In genomic region chrII:8569038-8569977, ce11 we compare ENCODE assay signal across 1 worm cellular context.
A peak's percentile ranks its signal among the peaks of the same experiment; 100 is the strongest.
TF ChIP-seq lines count a peak whose summit lies in the region.

Gene col-38 (minus strand): TSS chrII:8569088.
Gene rpl-5 (plus strand): TSS chrII:8569927.

TF ChIP-seq in whole organism, L1 larva, 84 proteins besides CTCF, POLR2A, EP300 and RAD21 (continued from another document):
- peak; percentile 94 for TF ChIP-seq nhr-71 (tag; optimal IDR thresholded peaks at IDR 0.05; lab: Kevin White, UChicago)
- TF ChIP-seq elt-2 (tag; optimal IDR thresholded peaks at IDR 0.05; lab: Kevin White, UChicago): peak; percentile 66
- no peak for TF ChIP-seq egl-27 (tag; optimal IDR thresholded peaks at IDR 0.05; lab: Kevin White, UChicago)
- no peak for TF ChIP-seq pag-3 (tag; optimal IDR thresholded peaks at IDR 0.05; lab: Kevin White, UChicago; ENCODE audit: borderline replicate concordance, insufficient read depth)
- peak; percentile 86 for TF ChIP-seq blmp-1 (tag; optimal IDR thresholded peaks at IDR 0.05; lab: Kevin White, UChicago)
- TF ChIP-seq efl-1 (optimal IDR thresholded peaks at IDR 0.05; lab: Kevin White, UChicago): peak; percentile 82 to 98
- TF ChIP-seq efl-1 (GFP tag; optimal IDR thresholded peaks at IDR 0.05 in 1 of 2; lab: Kevin White, UChicago): peak; percentile 97 to 100
- TF ChIP-seq lin-14 (GFP tag; optimal IDR thresholded peaks at IDR 0.05; lab: Kevin White, UChicago): peak; percentile 93
- no peak for TF ChIP-seq nhr-12 (tag; optimal IDR thresholded peaks at IDR 0.05; lab: Kevin White, UChicago)
- TF ChIP-seq zag-1 (tag; optimal IDR thresholded peaks at IDR 0.05; lab: Kevin White, UChicago): no peak
- peak; percentile 82 for TF ChIP-seq vab-15 (tag; optimal IDR thresholded peaks at IDR 0.05; lab: Kevin White, UChicago)
- peak; percentile 92 for TF ChIP-seq rnt-1 (tag; optimal IDR thresholded peaks at IDR 0.05; lab: Kevin White, UChicago)
- peak; percentile 84 for TF ChIP-seq nhr-90 (tag; optimal IDR thresholded peaks at IDR 0.05; lab: Kevin White, UChicago; ENCODE audit: poor library complexity)
- TF ChIP-seq ceh-8 (GFP tag; optimal IDR thresholded peaks at IDR 0.05; lab: Kevin White, UChicago): peak; percentile 60
- TF ChIP-seq grh-1 (GFP tag; IDR thresholded peaks at IDR 0.05; lab: Robert Waterston, UW): peak; percentile 75
- TF ChIP-seq xbp-1 (tag; optimal IDR thresholded peaks at IDR 0.05; lab: Kevin White, UChicago): peak; percentile 95
- peak in 1 of 2 experiments; percentile 85 for TF ChIP-seq mdl-1 (tag; optimal IDR thresholded peaks at IDR 0.05; lab: Kevin White, UChicago)
- TF ChIP-seq F16B12.6 (tag; optimal IDR thresholded peaks at IDR 0.05; lab: Kevin White, UChicago): peak; percentile 98
